Worm (Caenorhabditis elegans): ENCODE data around the gene srh-183.

srh-183 gene

ce11 chrV:19936945-19937344, 41.2 kb downstream of the srh-183 start:
- no peak for TF ChIP-seq him-1 (tag; optimal IDR thresholded peaks at IDR 0.05)
- no peak for TF ChIP-seq W03F9.2 (tag; optimal IDR thresholded peaks at IDR 0.05)

ce11 chrV:19934223-19934622, 43.9 kb downstream of the srh-183 start, which contains the start of gene algn-7:
algn-7 (minus strand) TSS chrV:19934323.
- TF ChIP-seq dao-5 (tag; optimal IDR thresholded peaks at IDR 0.05): no peak
- no peak for TF ChIP-seq W03F9.2 (tag; optimal IDR thresholded peaks at IDR 0.05)
- no peak for TF ChIP-seq him-1 (tag; optimal IDR thresholded peaks at IDR 0.05)
